Worm (Caenorhabditis elegans) whole organism, mixed stage, embryonic: ENCODE results near the gene ndub-11.

Source experiments
- mab-5 ChIP-seq: fragments of 150-350 bp; optimal IDR thresholded peaks from 2 replicates; lab custom pipeline; 2014; ENCODE audit warnings: missing biosample characterization, missing genetic modification characterization
- nhr-237 ChIP-seq: fragments of 150-350 bp; optimal IDR thresholded peaks from 2 replicates; lab custom pipeline; 2014; ENCODE audit warnings: missing biosample characterization, missing genetic modification characterization
- pha-4 ChIP-seq: fragments of 150-350 bp; optimal IDR thresholded peaks from 2 replicates; lab custom pipeline; 2018; ENCODE audit warnings: missing biosample characterization, missing genetic modification reagents, missing genetic modification characterization
- snpc-4 ChIP-seq: fragments of 150-350 bp; optimal IDR thresholded peaks from 2 replicates; lab custom pipeline; 2014; ENCODE audit warnings: missing biosample characterization, missing genetic modification characterization
- ztf-11 ChIP-seq: fragments of 150-350 bp; optimal IDR thresholded peaks from 2 replicates; lab custom pipeline; 2014; ENCODE audit warnings: missing biosample characterization, missing genetic modification characterization

ce11 chrIV:8171376-8171775 lies 41.3 kb upstream of the ndub-11 start:
- TF ChIP-seq ztf-11 (tag; lab: Kevin White, UChicago) (no peak), pha-4 (no peak), nhr-237 (no peak), mab-5 (tag; lab: Kevin White, UChicago) (no peak), snpc-4 (tag; lab: Kevin White, UChicago) (no peak)
